Worm (Caenorhabditis elegans): ENCODE results near the gene hsp-4.

Gene hsp-4

DNA sequence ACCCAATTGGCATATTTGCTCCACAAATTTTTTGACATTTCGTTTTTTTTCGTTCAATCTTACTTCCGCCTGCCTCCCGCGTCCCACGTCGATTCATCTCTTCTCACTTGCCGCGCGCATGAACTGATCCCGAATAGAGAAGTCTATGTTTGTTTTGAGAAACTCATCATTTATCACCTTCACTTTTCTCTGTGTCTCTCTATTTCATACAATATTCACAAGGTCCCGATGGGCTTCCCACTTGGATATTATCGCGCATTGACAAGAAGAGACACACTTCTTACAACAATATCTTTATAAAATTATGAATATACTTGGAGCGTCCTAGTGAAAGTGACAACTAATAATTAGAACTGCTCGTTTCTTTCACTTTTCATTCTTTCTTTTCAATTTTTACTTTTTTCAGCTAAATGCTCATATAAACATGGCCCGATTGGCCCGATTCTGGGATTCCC lies 6.1 kb upstream of the hsp-4 start, which contains the start of gene insc-1:
Gene insc-1 (plus strand): TSS at position 405 of the 455 bp plus-strand sequence.
- TF ChIP-seq nhr-2 (tag; optimal IDR thresholded peaks at IDR 0.05) (no peak), unc-62 (GFP tag; optimal IDR thresholded peaks at IDR 0.05) (peak; percentile 3), blmp-1 (tag; optimal IDR thresholded peaks at IDR 0.05) (peak; percentile 75)

ce11 chrII:7357176-7357575 lies 4.7 kb upstream of the hsp-4 start:
- TF ChIP-seq unc-62 (GFP tag; optimal IDR thresholded peaks at IDR 0.05) (peak; percentile 79), ceh-43 (GFP tag; optimal IDR thresholded peaks at IDR 0.05) (no peak), hlh-1 (tag; optimal IDR thresholded peaks at IDR 0.05) (peak; percentile 70)

- TF ChIP-seq drap-1 (GFP tag; optimal IDR thresholded peaks at IDR 0.05) = no peak
- TF ChIP-seq mab-5 (tag; optimal IDR thresholded peaks at IDR 0.05) = no peak
- TF ChIP-seq lsy-2 (tag; optimal IDR thresholded peaks at IDR 0.05) = peak; percentile 30
- TF ChIP-seq hlh-1 (tag; optimal IDR thresholded peaks at IDR 0.05) = no peak
- TF ChIP-seq ceh-39 (tag; optimal IDR thresholded peaks at IDR 0.05) = no peak
- TF ChIP-seq mep-1 (tag; optimal IDR thresholded peaks at IDR 0.05) = no peak
- TF ChIP-seq ztf-11 (tag; optimal IDR thresholded peaks at IDR 0.05) = no peak
- TF ChIP-seq ham-2 (GFP tag; optimal IDR thresholded peaks at IDR 0.05) = no peak
Observed at ce11 chrII:7356773-7357172, 4.3 kb upstream of the hsp-4 start.

DNA sequence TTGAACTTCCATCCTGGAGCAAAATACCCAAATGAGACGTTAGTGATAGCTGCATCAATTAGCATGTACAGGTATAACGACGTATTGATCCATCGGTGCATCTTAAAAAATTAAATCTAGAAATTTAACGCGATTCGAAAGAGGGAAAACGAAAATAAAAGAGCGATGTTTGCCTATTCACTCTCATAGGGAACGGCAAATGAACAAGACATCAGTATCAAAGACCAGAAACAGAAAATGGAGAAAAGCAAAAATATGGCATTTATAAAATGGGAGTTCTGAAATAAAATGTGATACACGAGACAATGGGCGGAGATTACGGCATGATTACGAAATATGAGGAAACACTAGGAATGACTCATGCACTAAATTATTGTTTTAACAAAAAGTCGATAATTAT lies 3.9 kb upstream of the hsp-4 start, which contains the start of gene haf-2:
Gene haf-2 (minus strand): TSS at position 101 of the 400 bp plus-strand sequence.
- TF ChIP-seq lin-13 (tag; optimal IDR thresholded peaks at IDR 0.05) (no peak), ham-2 (GFP tag; optimal IDR thresholded peaks at IDR 0.05) (no peak), blmp-1 (tag; optimal IDR thresholded peaks at IDR 0.05) (no peak), lsy-2 (tag; optimal IDR thresholded peaks at IDR 0.05) (no peak)

ce11 chrII:7353027-7353426 lies 582 bp upstream of the hsp-4 start:
- TF ChIP-seq pha-4 (tag; optimal IDR thresholded peaks at IDR 0.05) (no peak), nhr-76 (tag; optimal IDR thresholded peaks at IDR 0.05) (no peak), lin-13 (tag; optimal IDR thresholded peaks at IDR 0.05) (no peak), sptf-1 (tag; optimal IDR thresholded peaks at IDR 0.05) (no peak), unc-39 (tag; optimal IDR thresholded peaks at IDR 0.05) (no peak), mep-1 (tag; optimal IDR thresholded peaks at IDR 0.05) (no peak), ceh-43 (GFP tag; optimal IDR thresholded peaks at IDR 0.05) (no peak)

DNA sequence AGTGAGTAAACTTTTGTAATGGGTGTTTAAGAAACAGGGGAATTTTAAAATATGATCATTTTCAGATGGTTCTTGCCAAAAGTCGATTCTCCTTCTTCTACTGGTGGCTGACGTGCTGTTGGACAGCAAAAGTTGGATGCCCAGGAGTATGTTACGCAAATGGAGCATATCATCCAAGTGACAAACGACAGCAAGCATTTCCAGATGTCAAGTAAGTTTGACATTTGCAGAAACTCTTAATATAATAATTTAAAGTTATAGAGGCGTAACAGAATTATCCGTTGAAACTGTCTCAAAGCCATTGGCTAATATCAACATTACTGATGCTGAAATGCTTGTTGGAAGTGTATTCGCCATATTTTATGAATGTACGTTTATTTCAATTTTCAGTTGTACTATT lies 4.4 kb downstream of the hsp-4 start:
- TF ChIP-seq ham-2 (GFP tag; optimal IDR thresholded peaks at IDR 0.05) = no peak
- TF ChIP-seq nhr-237 (tag; optimal IDR thresholded peaks at IDR 0.05) = no peak
- TF ChIP-seq ces-1 (GFP tag; optimal IDR thresholded peaks at IDR 0.05) = no peak
- TF ChIP-seq pha-4 (tag; optimal IDR thresholded peaks at IDR 0.05) = no peak
- TF ChIP-seq nhr-28 (tag; optimal IDR thresholded peaks at IDR 0.05) = no peak
- TF ChIP-seq M03D4.4 (tag; optimal IDR thresholded peaks at IDR 0.05) = no peak
- TF ChIP-seq elt-1 (tag; optimal IDR thresholded peaks at IDR 0.05; ENCODE audit: borderline replicate concordance, insufficient read depth) = no peak
- TF ChIP-seq zip-8 (tag; optimal IDR thresholded peaks at IDR 0.05) = no peak
- TF ChIP-seq unc-62 (GFP tag; optimal IDR thresholded peaks at IDR 0.05) = no peak

- TF ChIP-seq unc-39 (tag; optimal IDR thresholded peaks at IDR 0.05) (no peak), nhr-237 (tag; optimal IDR thresholded peaks at IDR 0.05) (no peak), blmp-1 (tag; optimal IDR thresholded peaks at IDR 0.05) (no peak), pha-4 (tag; optimal IDR thresholded peaks at IDR 0.05) (no peak), ztf-11 (tag; optimal IDR thresholded peaks at IDR 0.05) (no peak), drap-1 (GFP tag; optimal IDR thresholded peaks at IDR 0.05) (no peak), ceh-39 (tag; optimal IDR thresholded peaks at IDR 0.05) (no peak), hlh-1 (tag; optimal IDR thresholded peaks at IDR 0.05) (no peak), ceh-83 (GFP tag; optimal IDR thresholded peaks at IDR 0.05) (no peak), flh-1 (GFP tag; optimal IDR thresholded peaks at IDR 0.05) (no peak), nhr-28 (tag; optimal IDR thresholded peaks at IDR 0.05) (no peak), unc-62 (GFP tag; optimal IDR thresholded peaks at IDR 0.05) (no peak), sem-2 (GFP tag; optimal IDR thresholded peaks at IDR 0.05) (no peak)
Observed at ce11 chrII:7345858-7346257, 6.6 kb downstream of the hsp-4 start.

DNA sequence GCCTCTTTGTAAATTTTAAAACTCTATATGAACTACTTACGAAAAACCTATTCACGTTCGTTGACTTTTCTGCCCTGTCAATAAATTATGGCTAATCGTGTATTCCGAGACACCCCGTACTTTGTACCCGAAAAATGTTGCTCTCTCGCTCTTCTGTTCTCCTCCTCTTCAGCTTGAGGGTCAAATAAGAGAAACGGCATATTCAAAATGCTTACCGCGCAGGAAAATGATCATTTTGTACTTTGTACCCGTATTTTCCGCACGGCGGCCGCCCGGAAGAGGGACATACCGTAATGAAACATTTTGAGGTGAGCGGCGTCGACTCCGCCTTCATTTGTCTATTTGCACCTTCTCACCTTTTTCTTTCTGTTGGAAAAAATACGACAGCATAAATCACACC lies 8.8 kb downstream of the hsp-4 start:
- no peak for TF ChIP-seq lsy-2 (tag; optimal IDR thresholded peaks at IDR 0.05)
- peak; percentile 70 for TF ChIP-seq pha-4 (tag; optimal IDR thresholded peaks at IDR 0.05)
- no peak for TF ChIP-seq blmp-1 (tag; optimal IDR thresholded peaks at IDR 0.05)
- TF ChIP-seq ham-2 (GFP tag; optimal IDR thresholded peaks at IDR 0.05) = peak; percentile 56
- no peak for TF ChIP-seq ztf-11 (tag; optimal IDR thresholded peaks at IDR 0.05)
- no peak for TF ChIP-seq zip-8 (tag; optimal IDR thresholded peaks at IDR 0.05)
